Worm (Caenorhabditis elegans): ENCODE results near the gene C14B9.2.

Gene C14B9.2

DNA sequence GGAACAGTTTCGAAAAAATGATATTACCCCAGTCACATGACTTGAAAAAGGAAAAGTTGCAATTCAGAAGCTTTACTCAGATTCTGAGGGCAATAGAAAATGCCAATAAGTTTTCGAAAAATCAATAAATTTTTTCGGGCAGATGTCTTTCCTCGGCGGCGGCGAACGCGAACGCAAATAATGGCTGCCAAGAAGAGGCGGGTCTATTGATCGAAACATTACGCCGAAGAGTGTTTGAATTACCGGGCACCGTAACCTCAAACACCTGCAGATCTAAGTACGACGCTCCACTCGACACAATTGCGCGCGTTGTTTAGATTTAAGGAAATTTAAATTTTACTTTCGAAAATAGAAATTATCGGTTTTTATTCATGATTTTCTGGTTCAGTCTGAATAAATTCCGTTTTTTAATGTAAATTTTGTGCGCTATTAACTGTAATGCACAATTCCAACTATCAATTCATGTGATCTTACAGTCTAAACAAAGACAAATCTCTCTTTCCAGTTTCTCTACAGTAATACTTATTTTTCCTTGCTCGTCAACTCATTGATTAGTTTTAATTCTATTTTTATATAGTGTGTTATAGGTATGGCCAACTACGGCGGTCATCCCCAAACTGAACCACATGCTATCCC is 30.4 kb downstream of the C14B9.2 start, which contains the start of gene prp-8 (continued):
- TF ChIP-seq lin-38 (GFP tag; IDR thresholded peaks at IDR 0.05), result peak; percentile 79
- no peak for TF ChIP-seq tag-97 (GFP tag; IDR thresholded peaks at IDR 0.05)
- TF ChIP-seq ceh-32 (tag; optimal IDR thresholded peaks at IDR 0.05; ENCODE audit: poor library complexity), result no peak
- TF ChIP-seq nhr-10 (tag; optimal IDR thresholded peaks at IDR 0.05), result no peak
- TF ChIP-seq jun-1 (tag; optimal IDR thresholded peaks at IDR 0.05), result no peak
- TF ChIP-seq mdt-29 (GFP tag; IDR thresholded peaks at IDR 0.05), result no peak
- TF ChIP-seq rbr-2 (tag; optimal IDR thresholded peaks at IDR 0.05), result peak; percentile 85
- TF ChIP-seq cey-2 (tag; optimal IDR thresholded peaks at IDR 0.05; ENCODE audit: borderline replicate concordance, insufficient read depth), result no peak
- TF ChIP-seq nhr-41 (GFP tag; IDR thresholded peaks at IDR 0.05), result no peak
- TF ChIP-seq egl-43 (GFP tag; IDR thresholded peaks at IDR 0.05), result peak; percentile 53; the same call in 1 of the 2 replicates
- TF ChIP-seq mes-2 (tag; optimal IDR thresholded peaks at IDR 0.05; ENCODE audit: poor library complexity, severe bottlenecking), result peak; percentile 95
- TF ChIP-seq lin-39 (tag; optimal IDR thresholded peaks at IDR 0.05), result no peak
- peak; percentile 68 for TF ChIP-seq ctbp-1 (GFP tag; IDR thresholded peaks at IDR 0.05)
- no peak for TF ChIP-seq nhr-76 (tag; optimal IDR thresholded peaks at IDR 0.05)
- peak in 1 of 2 experiments; percentile 98 for TF ChIP-seq unc-62 (GFP tag; optimal IDR thresholded peaks at IDR 0.05 in 1 of 2)
- TF ChIP-seq unc-62 (tag; optimal IDR thresholded peaks at IDR 0.05), result no peak
- TF ChIP-seq snpc-4 (tag; optimal IDR thresholded peaks at IDR 0.05), result no peak
- TF ChIP-seq dmd-9 (GFP tag; IDR thresholded peaks at IDR 0.05), result peak; percentile 50; the same call in 1 of the 2 replicates
- TF ChIP-seq sdz-12 (GFP tag; optimal IDR thresholded peaks at IDR 0.05), result no peak
- TF ChIP-seq nhr-111 (GFP tag; optimal IDR thresholded peaks at IDR 0.05), result no peak
- TF ChIP-seq lin-15B (tag; optimal IDR thresholded peaks at IDR 0.05), result peak; percentile 29
- no peak for TF ChIP-seq zip-2 (tag; optimal IDR thresholded peaks at IDR 0.05)
- 0 out of 2 replicates have a peak, but pooled peaks have one; percentile 23 for TF ChIP-seq snpc-1.2 (GFP tag; IDR thresholded peaks at IDR 0.05)
- TF ChIP-seq hmg-1.1 (GFP tag; IDR thresholded peaks at IDR 0.05), result peak; percentile 76
- TF ChIP-seq ceh-28 (tag; optimal IDR thresholded peaks at IDR 0.05), result peak; percentile 77
- no peak for TF ChIP-seq aly-2 (tag; optimal IDR thresholded peaks at IDR 0.05)
- TF ChIP-seq skn-1 (tag; optimal IDR thresholded peaks at IDR 0.05), result no peak
- peak; percentile 31 for TF ChIP-seq spr-1 (tag; optimal IDR thresholded peaks at IDR 0.05)
- TF ChIP-seq pqm-1 (tag; optimal IDR thresholded peaks at IDR 0.05), result no peak
- 0 out of 2 replicates have a peak, but pooled peaks have one; percentile 32 for TF ChIP-seq lin-1 (GFP tag; IDR thresholded peaks at IDR 0.05)
- peak; percentile 58; the same call in 1 of the 2 replicates for TF ChIP-seq Y75B8A.6 (GFP tag; IDR thresholded peaks at IDR 0.05)
- no peak for TF ChIP-seq attf-4 (tag; optimal IDR thresholded peaks at IDR 0.05)
- peak in 1 of 2 experiments; percentile 94 for TF ChIP-seq ZK546.5 (tag; optimal IDR thresholded peaks at IDR 0.05)
- TF ChIP-seq pha-4 (GFP tag; IDR thresholded peaks at IDR 0.05), result no peak
- peak; percentile 94 for TF ChIP-seq pha-4 (tag; optimal IDR thresholded peaks at IDR 0.05)
- TF ChIP-seq ztf-11 (tag; optimal IDR thresholded peaks at IDR 0.05), result no peak
- peak; percentile 74 for TF ChIP-seq T26A8.4 (GFP tag; IDR thresholded peaks at IDR 0.05)
- peak; percentile 90 for TF ChIP-seq mep-1 (tag; optimal IDR thresholded peaks at IDR 0.05)
- peak; percentile 95 for TF ChIP-seq Y48G9A.11 (GFP tag; IDR thresholded peaks at IDR 0.05)
- peak in 1 of 2 experiments; percentile 80 for TF ChIP-seq hif-1 (tag; optimal IDR thresholded peaks at IDR 0.05)
- no peak for TF ChIP-seq ZK337.2 (GFP tag; IDR thresholded peaks at IDR 0.05)
- no peak for TF ChIP-seq ceh-62 (tag; optimal IDR thresholded peaks at IDR 0.05)
- TF ChIP-seq ceh-20 (GFP tag; IDR thresholded peaks at IDR 0.05), result peak; percentile 68; the same call in 1 of the 2 replicates
- peak; percentile 62 for TF ChIP-seq F37D6.2 (tag; optimal IDR thresholded peaks at IDR 0.05)
- TF ChIP-seq tra-1 (GFP tag; IDR thresholded peaks at IDR 0.05), result 0 out of 2 replicates have a peak, but pooled peaks have one; percentile 43
- no peak for TF ChIP-seq mdl-1 (tag; optimal IDR thresholded peaks at IDR 0.05)
- no peak for TF ChIP-seq lir-3 (tag; optimal IDR thresholded peaks at IDR 0.05)
- TF ChIP-seq madf-5 (GFP tag; IDR thresholded peaks at IDR 0.05), result no peak
- TF ChIP-seq zfp-2 (tag; optimal IDR thresholded peaks at IDR 0.05), result peak; percentile 75
- TF ChIP-seq zip-11 (GFP tag; IDR thresholded peaks at IDR 0.05), result no peak
- peak; percentile 78 for TF ChIP-seq ama-1 (optimal IDR thresholded peaks at IDR 0.05)
